Worm (Caenorhabditis elegans): ENCODE results near the gene F40G12.9.

ce11 chrV:14296499-14296898 lies 14.0 kb downstream of the F40G12.9 start, which contains the start of gene F14D7.3:
- no peak for TF ChIP-seq W03F9.2 (tag; optimal IDR thresholded peaks at IDR 0.05)
- TF ChIP-seq dao-5 (tag; optimal IDR thresholded peaks at IDR 0.05), result no peak
